Worm (Caenorhabditis elegans): Measurements from ENCODE around the gene chtb-2.

Gene chtb-2

DNA sequence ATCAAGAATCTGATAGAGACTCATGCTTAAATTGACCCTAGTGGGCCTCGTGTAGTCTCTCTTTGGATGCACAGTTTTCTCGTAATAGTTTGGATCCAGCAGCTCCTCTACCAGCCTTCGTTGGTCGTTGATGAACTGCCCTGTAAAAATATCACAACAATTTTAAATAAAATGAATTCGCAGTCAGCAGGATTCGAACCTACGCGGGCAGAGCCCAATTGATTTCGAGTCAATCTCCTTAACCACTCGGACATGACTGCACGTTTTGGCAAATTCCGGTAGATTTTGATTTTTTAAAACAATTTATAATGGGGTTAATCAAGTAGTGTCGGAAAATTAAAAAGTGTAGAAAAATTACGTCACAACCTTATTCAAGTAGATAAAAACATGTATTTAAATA is 30.7 kb downstream of the chtb-2 start:
- TF ChIP-seq lim-7 (GFP tag; IDR thresholded peaks at IDR 0.05) (0 out of 2 replicates have a peak, but pooled peaks have one; percentile 54), F44E2.7 (GFP tag; IDR thresholded peaks at IDR 0.05) (peak; percentile 61; the same call in 1 of the 2 replicates), F26F4.8 (GFP tag; conservative IDR thresholded peaks at IDR 0.05) (0 out of 2 replicates have a peak, but pooled peaks have one; percentile 8)

ce11 chrIII:6514673-6515072 is 31.7 kb downstream of the chtb-2 start, which contains the start of gene acr-5:
TSS of gene acr-5 (minus strand) at chrIII:6514773.
- TF ChIP-seq lin-1 (GFP tag; IDR thresholded peaks at IDR 0.05) (no peak), sdz-12 (GFP tag; optimal IDR thresholded peaks at IDR 0.05) (no peak), skn-1 (tag; optimal IDR thresholded peaks at IDR 0.05) (no peak), gei-8 (GFP tag; optimal IDR thresholded peaks at IDR 0.05) (no peak), spr-3 (GFP tag; optimal IDR thresholded peaks at IDR 0.05) (no peak), lir-3 (tag; optimal IDR thresholded peaks at IDR 0.05) (no peak), ceh-28 (tag; optimal IDR thresholded peaks at IDR 0.05) (no peak), ces-1 (GFP tag; optimal IDR thresholded peaks at IDR 0.05) (no peak), tra-1 (GFP tag; IDR thresholded peaks at IDR 0.05) (no peak), mdl-1 (tag; optimal IDR thresholded peaks at IDR 0.05) (no peak), rbr-2 (tag; optimal IDR thresholded peaks at IDR 0.05) (no peak), nhr-48 (tag; optimal IDR thresholded peaks at IDR 0.05) (no peak)

DNA sequence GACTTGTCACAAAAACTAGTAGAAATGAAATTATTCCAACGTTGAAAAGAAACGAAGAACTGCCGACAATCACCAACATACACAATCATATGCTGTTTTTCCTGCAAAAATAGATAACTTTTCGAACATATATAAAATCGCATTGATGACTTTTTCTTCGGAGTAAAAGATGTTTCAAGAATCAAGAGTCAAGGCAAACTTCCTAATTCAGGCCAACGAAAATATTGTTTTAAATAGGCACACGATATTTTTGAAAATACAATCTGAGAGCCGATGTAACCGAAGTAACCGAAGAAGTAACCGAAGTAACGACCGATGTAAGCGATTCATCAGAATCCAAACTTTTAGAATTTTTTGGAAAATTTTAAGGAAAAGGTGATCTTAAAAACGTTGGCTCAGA is 36.9 kb downstream of the chtb-2 start, which contains the start of gene C09E7.10:
TSS of gene C09E7.10 (minus strand) at position 101 of the 400 bp plus-strand sequence.
- TF ChIP-seq F44E2.7 (GFP tag; IDR thresholded peaks at IDR 0.05) (no peak), rbr-2 (tag; optimal IDR thresholded peaks at IDR 0.05) (no peak), sdz-12 (GFP tag; optimal IDR thresholded peaks at IDR 0.05) (no peak), D1046.2 (GFP tag; IDR thresholded peaks at IDR 0.05) (no peak), zag-1 (tag; optimal IDR thresholded peaks at IDR 0.05) (no peak), hlh-30 (tag; optimal IDR thresholded peaks at IDR 0.05; ENCODE audit: insufficient read depth) (no peak), vab-7 (GFP tag; IDR thresholded peaks at IDR 0.05) (no peak), T20F7.1 (GFP tag; optimal IDR thresholded peaks at IDR 0.05) (no peak), gei-8 (GFP tag; optimal IDR thresholded peaks at IDR 0.05) (no peak), madf-9 (GFP tag; conservative IDR thresholded peaks at IDR 0.05) (no peak), skn-1 (tag; optimal IDR thresholded peaks at IDR 0.05) (no peak), aly-2 (tag; optimal IDR thresholded peaks at IDR 0.05) (no peak), pqm-1 (tag; optimal IDR thresholded peaks at IDR 0.05) (no peak), php-3 (GFP tag; IDR thresholded peaks at IDR 0.05) (no peak), dpl-1 (GFP tag; optimal IDR thresholded peaks at IDR 0.05) (no peak), mxl-3 (GFP tag; optimal IDR thresholded peaks at IDR 0.05) (no peak), R02D3.7 (tag; optimal IDR thresholded peaks at IDR 0.05) (no peak)

DNA sequence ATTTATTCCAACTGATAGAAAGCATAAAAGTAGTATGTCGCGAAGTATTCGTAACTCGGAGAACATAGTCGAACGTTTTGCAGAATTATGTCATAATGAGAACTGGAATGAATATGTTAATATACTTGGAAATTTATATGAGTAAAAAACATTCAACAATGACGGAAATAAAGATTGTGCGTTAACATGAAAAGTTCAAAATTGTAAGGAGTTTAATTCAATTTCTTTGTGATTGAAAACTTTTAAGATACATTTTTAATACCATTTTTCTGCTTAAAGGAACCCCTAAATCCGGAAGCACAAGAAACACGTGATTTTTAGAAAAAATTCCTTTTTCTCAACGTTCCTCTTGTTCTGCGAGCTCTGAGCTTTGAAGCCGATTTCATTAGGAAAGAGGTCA is 42.5 kb downstream of the chtb-2 start, which contains the start of gene oig-1:
TSS of gene oig-1 (minus strand) at position 101 of the 400 bp plus-strand sequence.
- TF ChIP-seq daf-8 (GFP tag; IDR thresholded peaks at IDR 0.05) (no peak), F44E2.7 (GFP tag; IDR thresholded peaks at IDR 0.05) (no peak), set-16 (GFP tag; IDR thresholded peaks at IDR 0.05) (no peak), mxl-2 (GFP tag; conservative IDR thresholded peaks at IDR 0.05) (no peak), ceh-28 (tag; optimal IDR thresholded peaks at IDR 0.05) (no peak), Y75B8A.6 (GFP tag; IDR thresholded peaks at IDR 0.05) (no peak), hmg-1.1 (GFP tag; IDR thresholded peaks at IDR 0.05) (no peak), lin-1 (GFP tag; IDR thresholded peaks at IDR 0.05) (no peak), mep-1 (tag; optimal IDR thresholded peaks at IDR 0.05) (no peak), mdt-29 (GFP tag; IDR thresholded peaks at IDR 0.05) (no peak), ama-1 (optimal IDR thresholded peaks at IDR 0.05) (no peak)
